Fruit fly (Drosophila melanogaster): ENCODE data around the gene Alg10.

The Alg10 gene

DNA sequence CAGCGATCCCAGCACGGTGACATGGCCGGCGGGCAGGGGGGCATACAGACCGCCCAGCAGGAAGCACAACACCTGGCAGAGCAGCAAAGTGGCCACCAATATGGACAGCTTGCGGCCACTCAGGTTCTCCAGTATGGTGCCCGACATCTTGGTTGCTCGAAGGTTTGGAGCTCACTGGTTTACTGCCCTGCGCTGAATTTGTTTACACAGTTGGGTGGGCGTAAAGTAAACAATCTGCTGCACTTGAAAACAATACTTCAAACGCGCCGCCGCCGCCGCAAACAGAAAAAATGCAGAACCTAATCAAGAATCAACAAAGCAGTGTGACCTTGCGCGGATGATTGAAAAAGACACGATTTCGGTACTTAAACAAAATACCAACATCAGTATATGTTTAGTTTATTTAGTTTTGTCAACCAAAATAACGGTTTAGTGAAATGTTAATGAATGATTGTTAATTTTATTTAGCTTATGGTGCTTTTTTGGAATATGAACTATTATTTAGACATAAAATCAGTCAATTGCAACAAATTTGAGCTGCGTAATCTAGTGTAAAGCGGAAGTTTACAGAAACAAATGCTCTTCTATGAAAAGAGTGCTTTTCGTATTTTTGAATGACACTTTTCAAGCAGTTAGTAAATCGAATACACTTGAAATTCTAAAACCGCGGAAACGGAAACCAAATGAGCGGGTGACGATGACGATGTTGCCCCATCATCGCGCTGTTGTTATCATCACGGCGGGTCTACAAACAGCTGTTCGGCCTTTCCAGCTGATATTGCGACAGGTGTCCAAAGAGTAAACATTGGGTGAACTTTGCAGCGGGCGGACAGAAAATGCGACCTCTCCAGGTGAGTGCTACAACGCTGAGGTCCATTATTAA is 4.8 kb downstream of the Alg10 start, which contains the start of the genes wls and Adck5 (continued):
- TF ChIP-seq CG34224 (GFP tag; IDR thresholded peaks at IDR 0.05; ENCODE audit: partially characterized antibody) (0 out of 3 replicates have a peak, but pooled peaks have one; percentile 23), Dbx (GFP tag; IDR thresholded peaks at IDR 0.05) (0 out of 3 replicates have a peak, but pooled peaks have one; percentile 22), pan (optimal IDR thresholded peaks at IDR 0.05) (peak in 1 of 2 experiments; percentile 53), pan (GFP tag; optimal IDR thresholded peaks at IDR 0.05 in 1 of 2, IDR thresholded peaks at IDR 0.05 in 1 of 2) (peak in 1 of 2 experiments; percentile 72), CG9727 (GFP tag; optimal IDR thresholded peaks at IDR 0.05) (peak; percentile 63), bcd (GFP tag; optimal IDR thresholded peaks at IDR 0.05) (peak; percentile 59), bbx (GFP tag; IDR thresholded peaks at IDR 0.05; ENCODE audit: partially characterized antibody) (0 out of 2 replicates have a peak, but pooled peaks have one; percentile 8), Dref (GFP tag; IDR thresholded peaks at IDR 0.05) (no peak), yki (optimal IDR thresholded peaks at IDR 0.05) (no peak), schlank (tag; optimal IDR thresholded peaks at IDR 0.05) (peak; percentile 71), CG2889 (GFP tag; IDR thresholded peaks at IDR 0.05) (no peak), Hey (tag; optimal IDR thresholded peaks at IDR 0.05) (peak; percentile 20), zfh1 (GFP tag; IDR thresholded peaks at IDR 0.05) (peak; percentile 40; the same call in 1 of the 3 replicates), CG34376 (GFP tag; optimal IDR thresholded peaks at IDR 0.05) (peak; percentile 59), CG1233 (GFP tag; optimal IDR thresholded peaks at IDR 0.05) (peak; percentile 41), CG9215 (GFP tag; IDR thresholded peaks at IDR 0.05) (no peak), Neu2 (GFP tag; optimal IDR thresholded peaks at IDR 0.05; ENCODE audit: borderline replicate concordance) (no peak), Dfd (GFP tag; optimal IDR thresholded peaks at IDR 0.05) (no peak), Pdp1 (GFP tag; optimal IDR thresholded peaks at IDR 0.05) (peak; percentile 10 to 52), fu2 (GFP tag; optimal IDR thresholded peaks at IDR 0.05) (peak; percentile 9), Chrac-16 (GFP tag; optimal IDR thresholded peaks at IDR 0.05) (no peak), caup (GFP tag; optimal IDR thresholded peaks at IDR 0.05; ENCODE audit: severe bottlenecking) (peak; percentile 83), Hr39 (optimal IDR thresholded peaks at IDR 0.05) (no peak), CG6765 (GFP tag; optimal IDR thresholded peaks at IDR 0.05) (peak; percentile 73), prd (optimal IDR thresholded peaks at IDR 0.05) (no peak), prd (GFP tag; IDR thresholded peaks at IDR 0.05) (no peak), CG7987 (GFP tag; optimal IDR thresholded peaks at IDR 0.05) (peak; percentile 81), pros (GFP tag; optimal IDR thresholded peaks at IDR 0.05) (no peak), CG12744 (GFP tag; optimal IDR thresholded peaks at IDR 0.05) (peak; percentile 59), CG17328 (GFP tag; IDR thresholded peaks at IDR 0.05) (peak; percentile 42; the same call in 1 of the 2 replicates), CG1647 (GFP tag; optimal IDR thresholded peaks at IDR 0.05) (no peak), sd (tag; optimal IDR thresholded peaks at IDR 0.05) (no peak), salm (tag; optimal IDR thresholded peaks at IDR 0.05) (peak; percentile 25), chif (GFP tag; optimal IDR thresholded peaks at IDR 0.05) (no peak), lab (GFP tag; optimal IDR thresholded peaks at IDR 0.05) (peak; percentile 85), nerfin-1 (tag; optimal IDR thresholded peaks at IDR 0.05) (peak; percentile 26), CG11398 (GFP tag; optimal IDR thresholded peaks at IDR 0.05) (peak; percentile 45), dm (GFP tag; optimal IDR thresholded peaks at IDR 0.05) (no peak), CG31365 (tag; optimal IDR thresholded peaks at IDR 0.05) (no peak), CG7271 (tag; optimal IDR thresholded peaks at IDR 0.05) (peak; percentile 50), Nf-YA (GFP tag; IDR thresholded peaks at IDR 0.05) (peak; percentile 38; the same call in 1 of the 2 replicates), CG14710 (tag; optimal IDR thresholded peaks at IDR 0.05) (peak; percentile 81), CG15011 (GFP tag; optimal IDR thresholded peaks at IDR 0.05) (peak; percentile 61), CG10543 (GFP tag; optimal IDR thresholded peaks at IDR 0.05) (peak; percentile 57), crc (GFP tag; optimal IDR thresholded peaks at IDR 0.05) (peak; percentile 35), CG17186 (GFP tag; optimal IDR thresholded peaks at IDR 0.05) (peak; percentile 34), Opbp (GFP tag; IDR thresholded peaks at IDR 0.05; ENCODE audit: partially characterized antibody) (no peak), CG15479 (GFP tag; optimal IDR thresholded peaks at IDR 0.05) (no peak)

All from whole organism, embryonic.